Fruit fly (Drosophila melanogaster): ENCODE results near the gene Lon.

Lon gene

dm6 chr3L:19612172-19612571 is at the start of gene Lon, which contains the start of gene PIG-F:
TSS of gene Lon (minus strand) at chr3L:19612199.
TSS of gene PIG-F (plus strand) at chr3L:19612455.
- TF ChIP-seq noc (tag; optimal IDR thresholded peaks at IDR 0.05) = peak; percentile 99

DNA sequence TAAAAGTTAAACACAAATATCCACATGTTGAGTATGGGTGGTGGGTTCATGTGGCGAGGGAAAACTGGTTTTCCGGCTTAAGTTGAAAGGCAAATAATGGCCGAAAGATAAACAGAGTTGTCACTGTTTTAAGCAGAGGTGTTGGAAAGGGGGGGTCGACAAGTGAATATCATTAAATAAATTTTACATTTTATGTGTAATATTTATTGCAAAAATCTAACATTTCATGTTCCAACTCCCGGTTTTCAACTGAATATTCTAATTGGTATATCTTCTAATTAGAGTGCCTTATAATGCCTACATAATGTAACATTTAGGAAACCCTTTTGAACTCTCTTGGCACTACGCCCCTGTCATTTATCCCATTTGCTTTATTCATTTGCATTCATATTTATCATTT is 43.9 kb upstream of the Lon start:
- TF ChIP-seq noc (tag; optimal IDR thresholded peaks at IDR 0.05) = no peak

DNA sequence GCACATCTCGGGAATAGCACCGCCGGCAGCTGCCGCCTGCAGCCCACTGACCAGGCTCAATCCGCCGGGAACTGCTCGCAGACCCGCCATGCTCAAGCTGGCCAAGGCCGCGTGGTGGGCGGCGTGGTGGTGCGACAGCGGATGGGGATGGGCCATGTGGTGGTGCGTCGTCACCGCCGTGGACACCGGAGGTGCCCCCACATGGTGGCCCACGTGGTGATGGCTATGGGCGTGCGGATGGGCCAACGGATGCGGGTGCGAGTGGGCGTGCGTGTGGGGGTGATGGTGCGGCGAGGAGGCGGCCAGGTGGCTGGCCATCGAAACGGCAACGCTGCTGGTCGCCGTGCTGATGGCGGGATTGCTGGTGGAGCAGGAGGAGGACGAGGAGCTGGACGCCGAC is 41.5 kb upstream of the Lon start:
- TF ChIP-seq noc (tag; optimal IDR thresholded peaks at IDR 0.05) = no peak

DNA sequence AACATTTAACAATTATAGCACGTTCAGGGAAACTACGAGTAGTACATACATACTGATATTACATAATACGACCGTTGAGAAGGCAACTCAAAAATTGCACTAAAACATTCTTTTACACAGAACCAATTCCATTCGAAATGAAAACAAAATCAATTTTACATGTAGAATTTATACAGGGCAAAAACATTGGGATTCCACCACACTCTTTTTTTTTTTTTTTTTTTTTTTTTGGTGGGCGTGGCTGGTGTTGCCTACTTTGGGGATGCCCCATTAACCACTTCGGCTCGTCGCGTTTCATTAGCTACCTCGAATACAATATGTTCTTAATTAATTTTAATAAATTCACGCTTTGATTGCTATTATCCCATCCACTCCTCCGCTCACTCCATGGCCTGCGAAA is 38.6 kb upstream of the Lon start:
- no peak for TF ChIP-seq noc (tag; optimal IDR thresholded peaks at IDR 0.05)

DNA sequence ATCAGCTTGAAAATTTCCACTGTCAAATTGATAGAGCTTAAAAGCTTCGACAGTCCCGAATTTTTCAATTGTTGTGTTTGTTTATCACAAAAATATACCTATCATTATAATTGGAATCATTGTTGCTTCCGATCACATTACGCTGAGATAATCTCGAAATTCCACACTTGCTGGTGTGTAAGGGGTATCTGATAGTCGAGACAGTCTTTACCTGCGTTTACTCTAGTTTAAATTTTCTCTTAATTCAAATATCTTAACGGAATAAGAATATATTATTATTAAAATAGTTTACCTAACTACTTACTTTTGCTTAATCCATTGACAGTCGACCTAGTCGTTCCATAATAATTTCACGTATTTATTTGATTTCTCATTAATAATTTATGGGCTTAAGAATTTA is 38.1 kb upstream of the Lon start:
- no peak for TF ChIP-seq noc (tag; optimal IDR thresholded peaks at IDR 0.05)

- TF ChIP-seq noc (tag; optimal IDR thresholded peaks at IDR 0.05) = no peak
Measured at dm6 chr3L:19649374-19649948, 37.5 kb upstream of the Lon start, which contains the start of gene Oat. TSS of gene Oat (minus strand) at chr3L:19649851.

dm6 chr3L:19648648-19649047 is 36.6 kb upstream of the Lon start:
- TF ChIP-seq noc (tag; optimal IDR thresholded peaks at IDR 0.05) = peak; percentile 91

- no peak for TF ChIP-seq noc (tag; optimal IDR thresholded peaks at IDR 0.05)
Measured at dm6 chr3L:19646292-19646691, 34.3 kb upstream of the Lon start.

dm6 chr3L:19642448-19643020 is 30.5 kb upstream of the Lon start, which contains the start of gene Rnf146:
TSS of gene Rnf146 (minus strand) at chr3L:19642816.
- no peak for TF ChIP-seq noc (tag; optimal IDR thresholded peaks at IDR 0.05)

DNA sequence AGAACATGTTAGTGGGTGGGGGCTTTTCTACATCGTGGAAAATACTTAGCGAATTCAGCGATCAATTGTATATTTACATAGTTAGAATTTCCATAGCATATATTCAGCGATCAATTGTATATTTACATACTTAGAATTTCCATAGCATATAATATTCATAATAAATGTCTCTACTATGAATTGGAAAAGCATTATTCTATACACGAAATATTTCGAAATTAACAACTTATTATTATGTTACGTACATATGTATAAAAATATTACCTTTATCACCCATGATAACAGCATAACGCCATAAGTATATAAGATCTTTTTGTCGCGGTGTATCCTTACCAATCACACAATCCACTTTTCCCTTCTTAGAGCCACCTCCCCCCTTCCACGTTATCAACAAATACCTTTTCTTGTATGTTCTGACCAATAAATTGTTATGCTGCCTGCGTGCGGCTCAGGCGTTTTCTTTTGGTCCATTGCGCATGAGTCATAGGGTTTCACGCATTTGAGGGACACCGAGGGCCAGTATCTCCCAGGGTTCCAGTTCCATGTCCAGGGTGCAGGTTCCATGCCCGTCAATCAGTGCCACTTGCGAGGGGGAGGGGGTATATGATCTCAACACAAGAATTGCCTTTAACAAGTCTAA is 24.9 kb upstream of the Lon start:
- TF ChIP-seq noc (tag; optimal IDR thresholded peaks at IDR 0.05) = no peak

DNA sequence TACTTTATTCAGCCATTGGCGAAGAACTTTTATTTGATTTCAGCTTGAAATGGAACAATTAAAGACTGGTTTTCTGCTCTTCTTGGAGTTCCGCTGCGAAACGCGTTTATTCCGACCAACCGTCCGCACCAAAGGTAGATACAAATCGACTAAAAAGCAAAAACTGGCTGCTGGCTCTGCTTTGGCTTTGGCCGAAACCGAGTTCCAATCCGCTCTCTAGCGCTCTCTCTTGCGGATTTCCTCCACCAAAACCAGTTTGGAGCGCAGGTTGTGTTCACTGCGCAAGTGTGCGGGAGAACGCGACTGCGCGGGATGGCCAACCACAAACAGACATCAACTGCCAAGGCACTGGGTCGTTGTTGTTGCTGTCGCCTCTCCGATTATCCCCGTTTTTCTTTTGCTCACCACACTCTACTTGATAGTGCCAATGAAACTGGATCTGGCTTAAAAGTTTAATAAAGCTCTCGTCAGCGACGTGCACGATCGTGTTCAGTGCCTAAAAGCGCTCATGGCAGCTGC is 23.5 kb upstream of the Lon start, which contains the start of gene wnd:
TSS of gene wnd (minus strand) at position 306 of the 519 bp plus-strand sequence.
- TF ChIP-seq noc (tag; optimal IDR thresholded peaks at IDR 0.05) = no peak

- peak; percentile 78 for TF ChIP-seq noc (tag; optimal IDR thresholded peaks at IDR 0.05)
Measured at dm6 chr3L:19634788-19635448, 22.9 kb upstream of the Lon start.

dm6 chr3L:19632766-19633632 is 21.0 kb upstream of the Lon start:
- peak; percentile 93 for TF ChIP-seq noc (tag; optimal IDR thresholded peaks at IDR 0.05)

dm6 chr3L:19631867-19632266 is 19.9 kb upstream of the Lon start:
- no peak for TF ChIP-seq noc (tag; optimal IDR thresholded peaks at IDR 0.05)

dm6 chr3L:19630701-19631100 is 18.7 kb upstream of the Lon start:
- peak; percentile 81 for TF ChIP-seq noc (tag; optimal IDR thresholded peaks at IDR 0.05)

Data from whole organism, larva.